Worm (Caenorhabditis elegans) whole organism, late embryonic: ENCODE data around the gene twk-11.

Experiments
- C08G9.2 ChIP-seq: sonication (generic microtip); optimal IDR thresholded peaks from 2 replicates; lab custom pipeline; 2016; ENCODE audit warnings: mild to moderate bottlenecking, missing genetic modification characterization, moderate library complexity, missing compliant biosample characterization
- C38D4.7 ChIP-seq: fragments of 200-800 bp; sonication (Bioruptor generic); optimal IDR thresholded peaks from 2 replicates; lab custom pipeline; 2018; ENCODE audit warnings: mild to moderate bottlenecking, missing genetic modification characterization, moderate library complexity, missing compliant biosample characterization
- F13H6.1 ChIP-seq: sonication (generic microtip); optimal IDR thresholded peaks from 2 replicates; lab custom pipeline; 2016; ENCODE audit warnings: missing genetic modification characterization, missing compliant biosample characterization
- K02D7.2 ChIP-seq: sonication (generic microtip); optimal IDR thresholded peaks from 2 replicates; lab custom pipeline; 2017; ENCODE audit warnings: mild to moderate bottlenecking, missing genetic modification characterization, missing compliant biosample characterization
- ama-1 ChIP-seq: fragments of 150-350 bp; optimal IDR thresholded peaks from 2 replicates; lab custom pipeline; 2014
- ceh-14 ChIP-seq: sonication (generic microtip); optimal IDR thresholded peaks from 2 replicates; lab custom pipeline; 2016; ENCODE audit warnings: missing genotype, missing genetic modification characterization, missing compliant biosample characterization
- ceh-18 ChIP-seq: sonication (generic microtip); optimal IDR thresholded peaks from 2 replicates; lab custom pipeline; 2016; ENCODE audit warnings: missing genetic modification characterization, missing compliant biosample characterization
- ceh-19 ChIP-seq: fragments of 200-800 bp; sonication (Bioruptor generic); optimal IDR thresholded peaks from 2 replicates; lab custom pipeline; 2018; ENCODE audit warnings: mild to moderate bottlenecking, missing genetic modification characterization, missing compliant biosample characterization
- ceh-2 ChIP-seq: sonication (generic microtip); optimal IDR thresholded peaks from 2 replicates; lab custom pipeline; 2016; ENCODE audit warnings: missing genotype, missing genetic modification characterization, missing compliant biosample characterization
- ceh-30 ChIP-seq: fragments of 150-350 bp; optimal IDR thresholded peaks from 2 replicates; lab custom pipeline; 2014; ENCODE audit warnings: missing biosample characterization, missing genetic modification characterization
- ceh-31 ChIP-seq: sonication (generic microtip); optimal IDR thresholded peaks from 2 replicates; lab custom pipeline; 2016; ENCODE audit warnings: missing genetic modification characterization, missing compliant biosample characterization
- ceh-34 ChIP-seq: sonication (generic microtip); optimal IDR thresholded peaks from 2 replicates; lab custom pipeline; 2016; ENCODE audit warnings: mild to moderate bottlenecking, missing genetic modification characterization, missing compliant biosample characterization
- dmd-4 ChIP-seq: sonication (generic microtip); optimal IDR thresholded peaks from 2 replicates; lab custom pipeline; 2016; ENCODE audit warnings: borderline replicate concordance, missing genetic modification characterization, missing compliant biosample characterization
- elt-2 ChIP-seq: sonication (generic microtip); optimal IDR thresholded peaks from 2 replicates; lab custom pipeline; 2016; ENCODE audit warnings: missing genetic modification reagents, missing genetic modification characterization, missing compliant biosample characterization
- ets-4 ChIP-seq: sonication (generic microtip); optimal IDR thresholded peaks from 2 replicates; lab custom pipeline; 2016; ENCODE audit warnings: missing genetic modification characterization, missing compliant biosample characterization
- fax-1 ChIP-seq: sonication (generic microtip); optimal IDR thresholded peaks from 2 replicates; lab custom pipeline; 2016; ENCODE audit warnings: missing genotype, missing genetic modification characterization, missing compliant biosample characterization
- fkh-10 ChIP-seq: fragments of 150-350 bp; optimal IDR thresholded peaks from 2 replicates; lab custom pipeline; 2014; ENCODE audit warnings: missing biosample characterization, missing genetic modification reagents, missing genetic modification characterization
- gmeb-2 ChIP-seq: sonication (generic microtip); optimal IDR thresholded peaks from 2 replicates; lab custom pipeline; 2016; ENCODE audit warnings: missing genetic modification characterization, inconsistent platforms, missing compliant biosample characterization
- hlh-13 ChIP-seq: fragments of 200-800 bp; sonication (Bioruptor generic); optimal IDR thresholded peaks from 2 replicates; lab custom pipeline; 2018; ENCODE audit warnings: mild to moderate bottlenecking, missing genetic modification characterization, missing compliant biosample characterization
- hlh-15 ChIP-seq: sonication (generic microtip); optimal IDR thresholded peaks from 2 replicates; lab custom pipeline; 2016; ENCODE audit warnings: missing genetic modification characterization, missing compliant biosample characterization
- lin-11 ChIP-seq: fragments of 200-800 bp; sonication (Bioruptor generic); optimal IDR thresholded peaks from 2 replicates; lab custom pipeline; 2018; ENCODE audit warnings: mild to moderate bottlenecking, missing genetic modification characterization, missing compliant biosample characterization
- madf-2 ChIP-seq: sonication (generic microtip); optimal IDR thresholded peaks from 2 replicates; lab custom pipeline; 2017; ENCODE audit warnings: missing genetic modification characterization, missing compliant biosample characterization
- nhr-11 ChIP-seq: fragments of 150-350 bp; optimal IDR thresholded peaks from 2 replicates; lab custom pipeline; 2014; ENCODE audit warnings: missing biosample characterization, missing genetic modification characterization
- npax-4 ChIP-seq: sonication (generic microtip); optimal IDR thresholded peaks from 2 replicates; lab custom pipeline; 2016; ENCODE audit warnings: missing genetic modification characterization, missing compliant biosample characterization
- pag-3 ChIP-seq: sonication (generic microtip); optimal IDR thresholded peaks from 2 replicates; lab custom pipeline; 2016; ENCODE audit warnings: missing compliant biosample characterization, missing genetic modification characterization, borderline replicate concordance
- pat-9 ChIP-seq: fragments of 200-800 bp; sonication (Bioruptor generic); optimal IDR thresholded peaks from 2 replicates; lab custom pipeline; 2018; ENCODE audit warnings: mild to moderate bottlenecking, missing genetic modification characterization, moderate library complexity, missing compliant biosample characterization
- pax-1 ChIP-seq: fragments of 150-350 bp; optimal IDR thresholded peaks from 2 replicates; lab custom pipeline; 2014; ENCODE audit warnings: missing biosample characterization, missing genetic modification characterization
- pha-4 ChIP-seq: fragments of 150-350 bp; optimal IDR thresholded peaks from 2 replicates; lab custom pipeline; 2018; ENCODE audit warnings: missing biosample characterization, missing genetic modification reagents, missing genetic modification characterization
- pqm-1 ChIP-seq: sonication (generic microtip); optimal IDR thresholded peaks from 2 replicates; lab custom pipeline; 2016; ENCODE audit warnings: missing genetic modification characterization, missing compliant biosample characterization
- ref-2 ChIP-seq: sonication (generic microtip); optimal IDR thresholded peaks from 2 replicates; lab custom pipeline; 2016; ENCODE audit warnings: missing genetic modification characterization, missing compliant biosample characterization
- rnt-1 ChIP-seq: sonication (generic microtip); optimal IDR thresholded peaks from 2 replicates; lab custom pipeline; 2016; ENCODE audit warnings: missing genetic modification characterization, missing compliant biosample characterization
- sdc-2 ChIP-seq: sonication (generic microtip); optimal IDR thresholded peaks from 2 replicates; lab custom pipeline; 2016; ENCODE audit warnings: missing genotype, missing genetic modification characterization, missing compliant biosample characterization
- sox-2 ChIP-seq: fragments of 200-800 bp; sonication (Bioruptor generic); IDR thresholded peaks from 2 replicates; pipeline ENCODE4 v1.3.6; 2022; ENCODE audit warnings: missing genetic modification reagents, missing genetic modification characterization, missing compliant biosample characterization
- syd-9 ChIP-seq: sonication (generic microtip); optimal IDR thresholded peaks from 2 replicates; lab custom pipeline; 2016; ENCODE audit warnings: mild to moderate bottlenecking, missing genetic modification characterization, moderate library complexity, missing compliant biosample characterization
- tbx-2 ChIP-seq: sonication (generic microtip); optimal IDR thresholded peaks from 2 replicates; lab custom pipeline; 2016; ENCODE audit warnings: missing genetic modification characterization, missing compliant biosample characterization
- unc-86 ChIP-seq: sonication (generic microtip); optimal IDR thresholded peaks from 2 replicates; lab custom pipeline; 2016; ENCODE audit warnings: missing genetic modification characterization, missing compliant biosample characterization
- zip-5 ChIP-seq: sonication (generic microtip); optimal IDR thresholded peaks from 2 replicates; lab custom pipeline; 2016; ENCODE audit warnings: missing genetic modification characterization, missing compliant biosample characterization
- ztf-16 ChIP-seq: sonication (generic microtip); optimal IDR thresholded peaks from 2 replicates; lab custom pipeline; 2017; ENCODE audit warnings: missing genetic modification characterization, missing compliant biosample characterization

Gene twk-11

ce11 chrV:7084612-7085139 lies 48.3 kb upstream of the twk-11 start, which contains the start of gene mys-1 (continued):
- TF ChIP-seq ztf-16: peak; percentile 27
- TF ChIP-seq syd-9: no peak
- TF ChIP-seq madf-2 (tag; lab: Kevin White, UChicago): no peak
- TF ChIP-seq ets-4 (tag; lab: Kevin White, UChicago): peak; percentile 89
- no peak for TF ChIP-seq sdc-2 (tag; lab: Kevin White, UChicago)
- TF ChIP-seq fax-1: peak; percentile 63
- TF ChIP-seq rnt-1 (tag; lab: Kevin White, UChicago): peak; percentile 42
- TF ChIP-seq ceh-30 (tag; lab: Kevin White, UChicago): no peak
- no peak for TF ChIP-seq ama-1 (lab: Kevin White, UChicago)
- no peak for TF ChIP-seq K02D7.2 (tag; lab: Kevin White, UChicago)
- TF ChIP-seq dmd-4: no peak
- TF ChIP-seq C08G9.2: peak; percentile 92
- TF ChIP-seq ceh-34 (tag; lab: Kevin White, UChicago): peak; percentile 58
- TF ChIP-seq fkh-10 (GFP tag; lab: Kevin White, UChicago): no peak
- no peak for TF ChIP-seq nhr-11 (tag; lab: Kevin White, UChicago)
- no peak for TF ChIP-seq C38D4.7 (GFP tag; lab: Kevin White, UChicago)
- no peak for TF ChIP-seq npax-4
- no peak for TF ChIP-seq hlh-15 (tag; lab: Kevin White, UChicago)
- TF ChIP-seq ceh-2 (tag; lab: Kevin White, UChicago): peak; percentile 88
- TF ChIP-seq unc-86 (tag; lab: Kevin White, UChicago): peak; percentile 1
- peak; percentile 86 for TF ChIP-seq tbx-2 (tag; lab: Kevin White, UChicago)
- TF ChIP-seq ceh-14 (tag; lab: Kevin White, UChicago): peak; percentile 72
- no peak for TF ChIP-seq gmeb-2 (tag; lab: Kevin White, UChicago)
- TF ChIP-seq pag-3 (tag; lab: Kevin White, UChicago): no peak
- no peak for TF ChIP-seq lin-11 (tag; lab: Kevin White, UChicago)
- TF ChIP-seq F13H6.1 (tag; lab: Kevin White, UChicago): peak; percentile 17
- TF ChIP-seq pqm-1 (tag; lab: Kevin White, UChicago): peak; percentile 63
- TF ChIP-seq pax-1 (tag; lab: Kevin White, UChicago): no peak
- no peak for TF ChIP-seq ceh-19 (GFP tag; lab: Kevin White, UChicago)
- no peak for TF ChIP-seq hlh-13 (GFP tag; lab: Kevin White, UChicago)
- peak; percentile 73 for TF ChIP-seq ref-2 (tag; lab: Kevin White, UChicago)
- no peak for TF ChIP-seq ceh-18 (tag; lab: Kevin White, UChicago)
- TF ChIP-seq, all 69 proteins: peak for 24

- TF ChIP-seq pha-4 (tag; lab: Kevin White, UChicago) (no peak), unc-86 (tag; lab: Kevin White, UChicago) (no peak), syd-9 (no peak)
Observed at ce11 chrV:7079388-7079787, 43.0 kb upstream of the twk-11 start.

ce11 chrV:7078765-7079164 lies 42.4 kb upstream of the twk-11 start:
- TF ChIP-seq pax-1 (tag; lab: Kevin White, UChicago) (no peak), C38D4.7 (GFP tag; lab: Kevin White, UChicago) (no peak), unc-86 (tag; lab: Kevin White, UChicago) (no peak), ceh-31 (tag; lab: Kevin White, UChicago) (no peak), madf-2 (tag; lab: Kevin White, UChicago) (no peak), zip-5 (no peak), ceh-34 (tag; lab: Kevin White, UChicago) (no peak), nhr-11 (tag; lab: Kevin White, UChicago) (no peak), ceh-14 (tag; lab: Kevin White, UChicago) (no peak), pat-9 (tag; lab: Kevin White, UChicago) (no peak), sox-2 (GFP tag; lab: Robert Waterston, UW) (no peak)
- TF ChIP-seq, all 69 proteins: peak for 0

- TF ChIP-seq elt-2 (tag; lab: Kevin White, UChicago): peak; percentile 7
- TF ChIP-seq lin-11 (tag; lab: Kevin White, UChicago): no peak
- TF ChIP-seq rnt-1 (tag; lab: Kevin White, UChicago): no peak
- TF ChIP-seq, all 69 proteins: peak for 1
Observed at ce11 chrV:7076161-7076560, 39.8 kb upstream of the twk-11 start.
